Fruit fly (Drosophila melanogaster): ENCODE results near the gene CG11608.

CG11608 gene

dm6 chr3R:12688116-12688515, 49.8 kb downstream of the CG11608 start:
- TF ChIP-seq br (GFP tag; optimal IDR thresholded peaks at IDR 0.05) (no peak), Rel (GFP tag; optimal IDR thresholded peaks at IDR 0.05) (no peak), Rel (tag; optimal IDR thresholded peaks at IDR 0.05) (no peak), jim (GFP tag; optimal IDR thresholded peaks at IDR 0.05) (no peak), CrebA (GFP tag; optimal IDR thresholded peaks at IDR 0.05; ENCODE audit: borderline replicate concordance) (no peak), foxo (GFP tag; optimal IDR thresholded peaks at IDR 0.05) (no peak), Hr78 (GFP tag; optimal IDR thresholded peaks at IDR 0.05) (no peak), Hr83 (GFP tag; optimal IDR thresholded peaks at IDR 0.05; ENCODE audit: poor library complexity, severe bottlenecking) (no peak), h (GFP tag; optimal IDR thresholded peaks at IDR 0.05) (no peak), fru (GFP tag; optimal IDR thresholded peaks at IDR 0.05) (no peak), dsf (GFP tag; optimal IDR thresholded peaks at IDR 0.05; ENCODE audit: borderline replicate concordance) (no peak), Abd-B (GFP tag; optimal IDR thresholded peaks at IDR 0.05) (no peak), CG9705 (GFP tag; optimal IDR thresholded peaks at IDR 0.05) (no peak), sv (GFP tag; optimal IDR thresholded peaks at IDR 0.05) (no peak), lola (GFP tag; optimal IDR thresholded peaks at IDR 0.05) (no peak), Mio (GFP tag; optimal IDR thresholded peaks at IDR 0.05) (no peak), ey (GFP tag; optimal IDR thresholded peaks at IDR 0.05) (no peak), Jra (GFP tag; optimal IDR thresholded peaks at IDR 0.05) (no peak), psq (GFP tag; optimal IDR thresholded peaks at IDR 0.05) (no peak)

dm6 chr3R:12688672-12689417, 50.6 kb downstream of the CG11608 start, which contains the start of gene kar:
Gene kar (minus strand): TSS chr3R:12689367.
- no peak for TF ChIP-seq Rel (GFP tag; optimal IDR thresholded peaks at IDR 0.05)
- TF ChIP-seq Rel (tag; optimal IDR thresholded peaks at IDR 0.05) = no peak
- TF ChIP-seq N (GFP tag; optimal IDR thresholded peaks at IDR 0.05) = no peak
- no peak for TF ChIP-seq HLH106 (tag; optimal IDR thresholded peaks at IDR 0.05)
- no peak for TF ChIP-seq lola (GFP tag; optimal IDR thresholded peaks at IDR 0.05)
- TF ChIP-seq pan (optimal IDR thresholded peaks at IDR 0.05) = no peak
- TF ChIP-seq CG9705 (GFP tag; optimal IDR thresholded peaks at IDR 0.05) = no peak
- TF ChIP-seq tai (GFP tag; optimal IDR thresholded peaks at IDR 0.05) = no peak

All from whole organism, wandering third instar larva.